Worm (Caenorhabditis elegans) whole organism, L4 larva: ENCODE results near the gene npp-3.

Experiments used
- T20F7.1 ChIP-seq: fragments of 200-800 bp; sonication (Bioruptor generic); optimal IDR thresholded peaks from 2 replicates; lab custom pipeline; 2018; ENCODE audit warnings: mild to moderate bottlenecking, missing genetic modification characterization, missing compliant biosample characterization
- Y5F2A.4 ChIP-seq: fragments of 200-800 bp; sonication (Bioruptor generic); optimal IDR thresholded peaks from 2 replicates; lab custom pipeline; 2018; ENCODE audit warnings: mild to moderate bottlenecking, missing genetic modification characterization, missing compliant biosample characterization
- Y75B8A.6 ChIP-seq: fragments of 200-800 bp; sonication (Bioruptor generic); IDR thresholded peaks from 2 replicates; pipeline ENCODE4 v1.3.6; 2022; ENCODE audit warnings: missing genetic modification reagents, missing genetic modification characterization, missing compliant biosample characterization
- ZK337.2 ChIP-seq: fragments of 200-800 bp; sonication (Bioruptor generic); IDR thresholded peaks from 2 replicates; pipeline ENCODE4 v1.3.6; 2022; ENCODE audit warnings: missing genetic modification reagents, missing genetic modification characterization, missing compliant biosample characterization
- aha-1 ChIP-seq: fragments of 150-350 bp; peaks from one replicate; lab custom pipeline; 2014; ENCODE audit warnings: missing biosample characterization, missing genetic modification characterization
- ceh-32 ChIP-seq: sonication (generic microtip); optimal IDR thresholded peaks from 2 replicates; lab custom pipeline; 2016; ENCODE audit warnings: mild to moderate bottlenecking, missing genetic modification characterization, missing compliant biosample characterization; ENCODE audit not compliant: poor library complexity
- ctbp-1 ChIP-seq: fragments of 200-800 bp; sonication (Bioruptor generic); IDR thresholded peaks from 2 replicates; pipeline ENCODE4 v1.3.6; 2022; ENCODE audit warnings: missing genetic modification reagents, missing genetic modification characterization, missing compliant biosample characterization
- daf-16 ChIP-seq, 3 experiments: sonication (generic microtip); optimal IDR thresholded peaks; 2 replicates each; lab custom pipeline; 2016 to 2017; ENCODE audit warnings: missing genetic modification characterization in 3 of 3, missing genetic modification reagents in 3 of 3, mild to moderate bottlenecking in 2 of 3, missing compliant biosample characterization in 2 of 3, missing biosample characterization in 1 of 3, moderate library complexity in 1 of 3
- daf-8 ChIP-seq: fragments of 200-800 bp; sonication (Bioruptor generic); IDR thresholded peaks from 2 replicates; pipeline ENCODE4 v1.3.6; 2022; ENCODE audit warnings: missing genetic modification characterization, missing compliant biosample characterization
- dmd-6 ChIP-seq: fragments of 200-800 bp; sonication (Bioruptor generic); IDR thresholded peaks from 2 replicates; pipeline ENCODE4 v1.3.6; 2022; ENCODE audit warnings: missing genetic modification reagents, missing genetic modification characterization, missing compliant biosample characterization
- dmd-8 ChIP-seq: fragments of 200-800 bp; sonication (Bioruptor generic); IDR thresholded peaks from 2 replicates; pipeline ENCODE4 v1.3.6; 2022; ENCODE audit warnings: missing genetic modification characterization, missing compliant biosample characterization
- dmd-9 ChIP-seq: fragments of 200-800 bp; sonication (Bioruptor generic); IDR thresholded peaks from 2 replicates; pipeline ENCODE4 v1.3.6; 2022; ENCODE audit warnings: missing genetic modification reagents, missing genetic modification characterization, missing compliant biosample characterization
- hlh-11 ChIP-seq: fragments of 200-800 bp; sonication (Bioruptor generic); optimal IDR thresholded peaks from 2 replicates; lab custom pipeline; 2018; ENCODE audit warnings: mild to moderate bottlenecking, missing genetic modification characterization, missing compliant biosample characterization
- lin-39 ChIP-seq: fragments of 150-350 bp; optimal IDR thresholded peaks from 2 replicates; lab custom pipeline; 2014; ENCODE audit warnings: missing biosample characterization, missing genetic modification reagents, missing genetic modification characterization
- mdt-29 ChIP-seq: fragments of 200-800 bp; sonication (Bioruptor generic); IDR thresholded peaks from 2 replicates; pipeline ENCODE4 v1.3.6; 2022; ENCODE audit warnings: missing genetic modification reagents, missing genetic modification characterization, missing compliant biosample characterization
- nhr-237 ChIP-seq: sonication (generic microtip); optimal IDR thresholded peaks from 2 replicates; lab custom pipeline; 2017; ENCODE audit warnings: missing biosample characterization, missing genetic modification characterization
- nhr-6 ChIP-seq: fragments of 150-350 bp; optimal IDR thresholded peaks from 2 replicates; lab custom pipeline; 2014; ENCODE audit warnings: missing biosample characterization, missing genetic modification characterization
- php-3 ChIP-seq: fragments of 200-800 bp; sonication (Bioruptor generic); IDR thresholded peaks from 2 replicates; pipeline ENCODE4 v1.3.6; 2022; ENCODE audit warnings: missing genetic modification reagents, missing genetic modification characterization, missing compliant biosample characterization
- snpc-1.2 ChIP-seq: fragments of 200-800 bp; sonication (Bioruptor generic); IDR thresholded peaks from 2 replicates; pipeline ENCODE4 v1.3.6; 2022; ENCODE audit warnings: missing genetic modification reagents, missing genetic modification characterization, missing compliant biosample characterization
- unc-62 ChIP-seq, 3 experiments: fragments of 150-350 bp in 1 of 3; sonication (generic microtip); optimal IDR thresholded peaks in 2 of 3; peaks in 1 of 3; 1 replicate in 1 of 3; 2 replicates in 2 of 3; lab custom pipeline; 2014 to 2017; ENCODE audit warnings: missing biosample characterization in 3 of 3, missing genetic modification characterization in 3 of 3, missing genetic modification reagents in 3 of 3, missing genotype in 1 of 3
- zfp-3 ChIP-seq: fragments of 200-800 bp; sonication (Bioruptor generic); conservative IDR thresholded peaks from 2 replicates; pipeline ENCODE4 v1.3.6; 2022; ENCODE audit warnings: missing genetic modification reagents, missing genetic modification characterization, missing compliant biosample characterization
- zip-11 ChIP-seq: fragments of 200-800 bp; sonication (Bioruptor generic); IDR thresholded peaks from 2 replicates; pipeline ENCODE4 v1.3.6; 2022; ENCODE audit warnings: missing genetic modification characterization, missing compliant biosample characterization
- ztf-11 ChIP-seq: fragments of 150-350 bp; optimal IDR thresholded peaks from 2 replicates; lab custom pipeline; 2014; ENCODE audit warnings: missing biosample characterization, missing genetic modification characterization

The npp-3 gene

ce11 chrII:11816475-11816874, 58.1 kb downstream of the npp-3 start, which contains the start of gene pap-3:
pap-3 (minus strand) TSS chrII:11816575.
- TF ChIP-seq nhr-237 (tag; lab: Kevin White, UChicago): no peak
- TF ChIP-seq nhr-6: no peak
- TF ChIP-seq zip-11: no peak
- no peak for TF ChIP-seq mdt-29 (GFP tag; lab: Robert Waterston, UW)
- TF ChIP-seq ctbp-1: no peak
- TF ChIP-seq ZK337.2 (GFP tag; lab: Robert Waterston, UW): no peak

ce11 chrII:11816014-11816413, 58.6 kb downstream of the npp-3 start:
- TF ChIP-seq T20F7.1 (no peak), zfp-3 (GFP tag; lab: Robert Waterston, UW) (no peak), Y75B8A.6 (GFP tag; lab: Robert Waterston, UW) (no peak), snpc-1.2 (no peak), ztf-11 (no peak), aha-1 (peak; percentile 80), dmd-9 (GFP tag; lab: Robert Waterston, UW) (no peak), hlh-11 (no peak), dmd-8 (GFP tag; lab: Robert Waterston, UW) (no peak), lin-39 (tag; lab: Kevin White, UChicago) (no peak), php-3 (GFP tag; lab: Robert Waterston, UW) (no peak), daf-8 (no peak), Y5F2A.4 (no peak), daf-16 (GFP tag; optimal IDR thresholded peaks at IDR 0.05; lab: Kevin White, UChicago) (no peak), daf-16 (tag; optimal IDR thresholded peaks at IDR 0.05; lab: Kevin White, UChicago) (no peak), dmd-6 (GFP tag; lab: Robert Waterston, UW) (no peak), unc-62 (GFP tag; optimal IDR thresholded peaks at IDR 0.05 in 1 of 2; lab: Kevin White, UChicago) (peak in 1 of 2 experiments; percentile 98), unc-62 (tag; optimal IDR thresholded peaks at IDR 0.05; lab: Kevin White, UChicago) (no peak), ceh-32 (no peak)
